Fruit fly (Drosophila melanogaster) whole organism, prepupa: Measurements from ENCODE around the gene Gr10b.

Source experiments
- CG34406 ChIP-seq: fragments of 200-800 bp; sonication (Bioruptor generic); optimal IDR thresholded peaks from 3 replicates; lab custom pipeline; 2016; ENCODE audit warnings: missing biosample characterization, missing genetic modification characterization
- CG8119 ChIP-seq: fragments of 200-800 bp; sonication (Bioruptor generic); IDR thresholded peaks from 3 replicates; pipeline ENCODE4 v1.3.6; 2022; ENCODE audit warnings: missing biosample characterization, missing genetic modification characterization
- Eip93F ChIP-seq: fragments of 200-800 bp; sonication (Bioruptor generic); optimal IDR thresholded peaks from 2 replicates; lab custom pipeline; 2016; ENCODE audit warnings: missing biosample characterization, mild to moderate bottlenecking, missing genetic modification characterization
- Sox102F ChIP-seq: fragments of 200-800 bp; sonication (Bioruptor generic); optimal IDR thresholded peaks from 2 replicates; lab custom pipeline; 2016; ENCODE audit warnings: missing biosample characterization, mild to moderate bottlenecking, missing genetic modification characterization
- net ChIP-seq: fragments of 200-800 bp; sonication (Bioruptor generic); optimal IDR thresholded peaks from 3 replicates; lab custom pipeline; 2016; ENCODE audit warnings: missing biosample characterization, missing genetic modification characterization

DNA sequence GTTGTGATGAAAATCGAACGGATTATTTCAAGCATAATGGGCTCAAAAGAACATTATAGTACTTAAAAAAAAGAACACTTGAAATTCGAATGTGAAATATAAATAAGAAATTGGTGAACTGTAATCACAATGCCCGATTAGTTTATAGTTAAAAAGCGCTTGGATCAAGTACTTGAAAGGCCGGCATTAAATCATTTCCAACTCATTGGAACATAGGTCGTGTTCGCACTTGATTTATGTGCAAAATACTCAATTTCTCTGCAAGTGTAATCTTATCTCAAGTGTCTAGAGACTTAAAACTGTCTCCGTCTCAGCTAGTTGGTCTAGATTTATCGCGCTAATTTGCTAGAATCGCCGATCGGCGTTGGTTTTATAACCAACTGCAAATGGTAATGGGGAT lies 11.5 kb upstream of the Gr10b start:
- TF ChIP-seq CG34406 (no peak), Eip93F (GFP tag; lab: Kevin White, UChicago) (no peak), net (no peak), Sox102F (GFP tag; lab: Kevin White, UChicago) (no peak), CG8119 (GFP tag; lab: Robert Waterston, UW) (no peak)
